Worm (Caenorhabditis elegans): ENCODE data around the gene nhr-94.

The nhr-94 gene

DNA sequence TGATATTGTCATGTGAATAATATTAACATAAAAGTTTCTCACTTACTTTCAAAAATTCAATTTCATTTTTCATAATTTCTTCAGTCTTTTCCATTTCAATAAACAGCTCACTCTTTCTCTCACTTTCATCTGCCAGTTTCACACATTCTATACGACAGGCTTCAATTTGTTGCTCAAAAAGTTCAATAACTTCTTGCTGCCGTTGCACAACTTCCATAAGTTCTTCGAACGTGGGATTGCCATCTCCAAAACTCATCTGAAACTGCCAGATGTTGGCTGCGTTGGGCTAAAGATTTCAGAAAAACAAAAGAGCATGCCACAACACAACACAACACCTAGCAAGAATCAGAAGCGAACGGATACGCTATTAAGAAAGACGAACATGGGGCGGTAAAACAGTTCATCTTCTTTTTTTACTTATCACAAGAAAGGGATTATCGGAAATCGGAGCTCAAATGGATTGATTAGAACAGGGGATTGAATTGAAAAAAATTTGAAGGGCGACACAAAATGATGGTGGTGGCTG lies 47.2 kb upstream of the nhr-94 start:
- TF ChIP-seq nhr-76 (tag; optimal IDR thresholded peaks at IDR 0.05) (no peak), ceh-28 (tag; optimal IDR thresholded peaks at IDR 0.05) (no peak), jun-1 (tag; optimal IDR thresholded peaks at IDR 0.05) (no peak), unc-39 (tag; optimal IDR thresholded peaks at IDR 0.05) (no peak), egl-27 (tag; optimal IDR thresholded peaks at IDR 0.05) (no peak), nhr-23 (tag; optimal IDR thresholded peaks at IDR 0.05) (no peak), hmg-11 (tag; optimal IDR thresholded peaks at IDR 0.05) (no peak), nhr-67 (tag; optimal IDR thresholded peaks at IDR 0.05) (no peak), eor-1 (tag; optimal IDR thresholded peaks at IDR 0.05) (no peak), R02D3.7 (tag; optimal IDR thresholded peaks at IDR 0.05) (no peak), aly-2 (tag; optimal IDR thresholded peaks at IDR 0.05) (no peak), nhr-12 (tag; optimal IDR thresholded peaks at IDR 0.05) (no peak), ama-1 (optimal IDR thresholded peaks at IDR 0.05) (no peak), ztf-4 (tag; optimal IDR thresholded peaks at IDR 0.05) (no peak), ceh-9 (tag; optimal IDR thresholded peaks at IDR 0.05) (no peak)

ce11 chrV:7730488-7730887 lies 44.4 kb upstream of the nhr-94 start:
- no peak for TF ChIP-seq nhr-76 (tag; optimal IDR thresholded peaks at IDR 0.05)
- TF ChIP-seq tbx-2 (tag; optimal IDR thresholded peaks at IDR 0.05), result no peak
- no peak for TF ChIP-seq pqm-1 (tag; optimal IDR thresholded peaks at IDR 0.05)
- no peak for TF ChIP-seq nhr-28 (tag; optimal IDR thresholded peaks at IDR 0.05)
- TF ChIP-seq pha-4 (tag; optimal IDR thresholded peaks at IDR 0.05), result peak; percentile 63
- TF ChIP-seq lsy-12 (tag; optimal IDR thresholded peaks at IDR 0.05), result peak; percentile 40
- no peak for TF ChIP-seq daf-12 (tag; optimal IDR thresholded peaks at IDR 0.05)
- no peak for TF ChIP-seq lin-39 (tag; optimal IDR thresholded peaks at IDR 0.05)
- TF ChIP-seq nhr-12 (tag; optimal IDR thresholded peaks at IDR 0.05), result no peak
- no peak for TF ChIP-seq mml-1 (tag; optimal IDR thresholded peaks at IDR 0.05)
- peak; percentile 31 for TF ChIP-seq jun-1 (tag; optimal IDR thresholded peaks at IDR 0.05)
- TF ChIP-seq nhr-25 (tag; optimal IDR thresholded peaks at IDR 0.05), result peak; percentile 61
- TF ChIP-seq elt-2 (tag; optimal IDR thresholded peaks at IDR 0.05), result peak; percentile 21
- TF ChIP-seq ceh-9 (tag; optimal IDR thresholded peaks at IDR 0.05), result no peak
- TF ChIP-seq ama-1 (optimal IDR thresholded peaks at IDR 0.05), result no peak
- TF ChIP-seq ztf-4 (tag; optimal IDR thresholded peaks at IDR 0.05), result no peak
- peak; percentile 45 for TF ChIP-seq nfya-1 (tag; optimal IDR thresholded peaks at IDR 0.05; ENCODE audit: insufficient read depth)
- TF ChIP-seq elt-3 (tag; optimal IDR thresholded peaks at IDR 0.05), result peak in 1 of 3 experiments; percentile 12
- peak; percentile 22 for TF ChIP-seq nhr-23 (tag; optimal IDR thresholded peaks at IDR 0.05)

DNA sequence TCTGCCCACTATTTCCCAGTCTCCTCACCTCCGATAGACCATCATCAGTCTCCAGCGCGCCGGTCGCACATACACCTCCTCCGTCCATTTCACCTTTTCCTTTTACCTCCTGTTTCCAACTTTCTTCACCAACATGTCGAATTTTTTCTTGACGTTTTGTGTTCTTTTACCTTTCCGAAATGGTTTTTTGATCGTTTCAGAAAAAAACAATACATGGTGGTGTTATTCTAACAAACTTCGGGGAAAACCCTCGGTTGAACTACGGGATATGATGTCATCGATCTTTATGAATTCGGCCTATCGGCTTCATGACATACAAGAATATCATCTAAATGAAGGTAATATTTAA lies 42.5 kb upstream of the nhr-94 start, which contains the start of gene Y97E10C.1:
TSS of gene Y97E10C.1 (plus strand) at position 201 of the 349 bp plus-strand sequence.
- TF ChIP-seq nhr-25 (tag; optimal IDR thresholded peaks at IDR 0.05) (no peak), sea-2 (GFP tag; optimal IDR thresholded peaks at IDR 0.05) (no peak), snpc-4 (tag; optimal IDR thresholded peaks at IDR 0.05) (no peak), unc-62 (GFP tag; optimal IDR thresholded peaks at IDR 0.05) (no peak), mdl-1 (tag; optimal IDR thresholded peaks at IDR 0.05) (no peak), elt-1 (tag; optimal IDR thresholded peaks at IDR 0.05) (no peak), nhr-77 (tag; optimal IDR thresholded peaks at IDR 0.05) (no peak), zag-1 (tag; optimal IDR thresholded peaks at IDR 0.05) (no peak), elt-2 (tag; optimal IDR thresholded peaks at IDR 0.05) (no peak), ceh-16 (tag; optimal IDR thresholded peaks at IDR 0.05) (no peak), ceh-82 (tag; optimal IDR thresholded peaks at IDR 0.05) (no peak), unc-39 (tag; optimal IDR thresholded peaks at IDR 0.05) (no peak), skn-1 (tag; optimal IDR thresholded peaks at IDR 0.05) (no peak), ama-1 (optimal IDR thresholded peaks at IDR 0.05) (no peak), nhr-76 (tag; optimal IDR thresholded peaks at IDR 0.05) (no peak), lin-15B (tag; optimal IDR thresholded peaks at IDR 0.05) (no peak), nhr-43 (tag; optimal IDR thresholded peaks at IDR 0.05; ENCODE audit: poor library complexity, severe bottlenecking) (no peak), nfya-1 (tag; optimal IDR thresholded peaks at IDR 0.05; ENCODE audit: insufficient read depth) (no peak), fos-1 (tag; optimal IDR thresholded peaks at IDR 0.05) (no peak), egl-5 (tag; optimal IDR thresholded peaks at IDR 0.05) (no peak)
